Fruit fly (Drosophila melanogaster) whole organism, wandering third instar larva: ENCODE results near the gene dos.

Experiments
- Abd-B ChIP-seq: fragments of >200 bp; optimal IDR thresholded peaks from 2 replicates; lab custom pipeline; 2017; ENCODE audit warnings: missing biosample characterization, missing genetic modification characterization
- CG32264 ChIP-seq: fragments of 200-800 bp; sonication (Bioruptor generic); optimal IDR thresholded peaks from 2 replicates; lab custom pipeline; 2016; ENCODE audit warnings: missing biosample characterization, missing genetic modification characterization
- CG9705 ChIP-seq: fragments of 200-800 bp; sonication (Bioruptor generic); optimal IDR thresholded peaks from 2 replicates; lab custom pipeline; 2018; ENCODE audit warnings: missing biosample characterization, mild to moderate bottlenecking, missing genetic modification characterization
- CrebA ChIP-seq: fragments of 200-800 bp; sonication (Bioruptor generic); optimal IDR thresholded peaks from 2 replicates; lab custom pipeline; 2016; ENCODE audit warnings: missing biosample characterization, mild to moderate bottlenecking, missing genetic modification characterization, borderline replicate concordance
- Dfd ChIP-seq: fragments of >200 bp; optimal IDR thresholded peaks from 2 replicates; lab custom pipeline; 2017; ENCODE audit warnings: missing biosample characterization, missing genetic modification characterization
- Dif ChIP-seq: fragments of 200-275, 200-300 bp; sonication (Bioruptor generic); optimal IDR thresholded peaks from 2 replicates; lab custom pipeline; 2018; ENCODE audit warnings: missing biosample characterization, missing genetic modification characterization; ENCODE audit not compliant: partially characterized antibody
- GATAd ChIP-seq: sonication (Bioruptor generic); optimal IDR thresholded peaks from 2 replicates; lab custom pipeline; 2016; ENCODE audit warnings: missing biosample characterization, missing genetic modification characterization
- HLH106 ChIP-seq: fragments of 200-800 bp; optimal IDR thresholded peaks from 3 replicates; lab custom pipeline; 2019; ENCODE audit warnings: missing biosample characterization, mild to moderate bottlenecking, missing genetic modification characterization, moderate library complexity
- Hnf4 ChIP-seq: fragments of 200-800 bp; sonication (Bioruptor generic); optimal IDR thresholded peaks from 2 replicates; lab custom pipeline; 2016; ENCODE audit warnings: missing biosample characterization, mild to moderate bottlenecking, missing genetic modification characterization
- Hr78 ChIP-seq: fragments of >200 bp; optimal IDR thresholded peaks from 2 replicates; lab custom pipeline; 2017; ENCODE audit warnings: missing biosample characterization, missing genetic modification characterization
- Hr83 ChIP-seq: fragments of 200-300 bp; sonication (Bioruptor generic); optimal IDR thresholded peaks from 2 replicates; lab custom pipeline; 2016; ENCODE audit warnings: missing biosample characterization, mild to moderate bottlenecking, missing genetic modification characterization, moderate library complexity; ENCODE audit not compliant: poor library complexity, severe bottlenecking
- Jra ChIP-seq: sonication (Bioruptor generic); optimal IDR thresholded peaks from 2 replicates; lab custom pipeline; 2016; ENCODE audit warnings: missing biosample characterization, missing genetic modification characterization
- Mio ChIP-seq: sonication (Bioruptor generic); optimal IDR thresholded peaks from 2 replicates; lab custom pipeline; 2016; ENCODE audit warnings: missing biosample characterization, missing genetic modification characterization
- Myc ChIP-seq: fragments of >200 bp; optimal IDR thresholded peaks from 2 replicates; lab custom pipeline; 2017
- N ChIP-seq: fragments of >200 bp; optimal IDR thresholded peaks from 2 replicates; lab custom pipeline; 2018; ENCODE audit warnings: missing biosample characterization, missing external identifiers, missing genetic modification characterization
- OdsH ChIP-seq: fragments of 200-800 bp; sonication (Bioruptor generic); optimal IDR thresholded peaks from 2 replicates; lab custom pipeline; 2016; ENCODE audit warnings: missing biosample characterization, mild to moderate bottlenecking, missing genetic modification characterization
- Rel ChIP-seq, 2 experiments: fragments of 200-800 bp; sonication (Bioruptor generic) in 1 of 2; optimal IDR thresholded peaks; 2 replicates in 1 of 2; 3 replicates in 1 of 2; lab custom pipeline; 2016 to 2019; ENCODE audit warnings: mild to moderate bottlenecking in 2 of 2, missing biosample characterization in 2 of 2, missing genetic modification characterization in 2 of 2, moderate library complexity in 1 of 2
- Sp1 ChIP-seq: fragments of 200-800 bp; sonication (Bioruptor generic); optimal IDR thresholded peaks from 3 replicates; lab custom pipeline; 2019; ENCODE audit warnings: missing biosample characterization, mild to moderate bottlenecking, missing genetic modification characterization, moderate library complexity
- Vsx2 ChIP-seq: fragments of 200-300, 225-300 bp; sonication (Bioruptor generic); optimal IDR thresholded peaks from 2 replicates; lab custom pipeline; 2018; ENCODE audit warnings: missing biosample characterization, missing genetic modification characterization; ENCODE audit not compliant: partially characterized antibody
- br ChIP-seq: fragments of 200-800 bp; sonication (Bioruptor generic); optimal IDR thresholded peaks from 2 replicates; lab custom pipeline; 2016; ENCODE audit warnings: missing biosample characterization, missing genetic modification characterization
- brk ChIP-seq: fragments of 200-800 bp; sonication (Bioruptor generic); optimal IDR thresholded peaks from 2 replicates; lab custom pipeline; 2016; ENCODE audit warnings: missing biosample characterization, mild to moderate bottlenecking, missing genetic modification characterization
- dl ChIP-seq, 2 experiments: fragments of 175-275, 200-275 bp in 1 of 2; fragments of 200-275 bp in 1 of 2; sonication (Bioruptor generic); optimal IDR thresholded peaks; lab custom pipeline; 2018; ENCODE audit warnings: mild to moderate bottlenecking in 2 of 2, missing biosample characterization in 2 of 2, missing genetic modification characterization in 2 of 2, moderate library complexity in 2 of 2; ENCODE audit not compliant: partially characterized antibody in 2 of 2, insufficient read depth in 1 of 2
- dmrt93B ChIP-seq: fragments of 200-800 bp; sonication (Bioruptor generic); optimal IDR thresholded peaks from 2 replicates; lab custom pipeline; 2018; ENCODE audit warnings: missing biosample characterization, mild to moderate bottlenecking, missing genetic modification characterization
- dsf ChIP-seq: sonication (Bioruptor generic); optimal IDR thresholded peaks from 2 replicates; lab custom pipeline; 2016; ENCODE audit warnings: missing biosample characterization, missing genetic modification characterization, borderline replicate concordance
- ey ChIP-seq: fragments of 200-800 bp; sonication (Bioruptor generic); optimal IDR thresholded peaks from 2 replicates; lab custom pipeline; 2016; ENCODE audit warnings: missing biosample characterization, missing genetic modification characterization
- foxo ChIP-seq, 2 experiments: fragments of 200-800 bp; sonication (Bioruptor generic); optimal IDR thresholded peaks; 2 replicates in 1 of 2; 3 replicates in 1 of 2; lab custom pipeline; 2016 to 2017; ENCODE audit warnings: missing biosample characterization in 2 of 2, missing genetic modification characterization in 2 of 2
- fru ChIP-seq: fragments of 200-800 bp; sonication (Bioruptor generic); optimal IDR thresholded peaks from 3 replicates; lab custom pipeline; 2016; ENCODE audit warnings: missing biosample characterization, mild to moderate bottlenecking, missing genetic modification characterization
- h ChIP-seq: fragments of 200-800 bp; sonication (Bioruptor generic); optimal IDR thresholded peaks from 3 replicates; lab custom pipeline; 2016; ENCODE audit warnings: missing biosample characterization, mild to moderate bottlenecking, missing genetic modification characterization
- jim ChIP-seq: fragments of 175-275, 200-325 bp; sonication (Bioruptor generic); optimal IDR thresholded peaks from 2 replicates; lab custom pipeline; 2016; ENCODE audit warnings: missing biosample characterization, mild to moderate bottlenecking, missing genetic modification characterization
- lola ChIP-seq: fragments of >200 bp; optimal IDR thresholded peaks from 2 replicates; lab custom pipeline; 2017; ENCODE audit warnings: missing biosample characterization, missing genetic modification characterization
- pan ChIP-seq: fragments of >200 bp; optimal IDR thresholded peaks from 2 replicates; lab custom pipeline; 2017
- psq ChIP-seq: fragments of 200-800 bp; sonication (Bioruptor generic); optimal IDR thresholded peaks from 3 replicates; lab custom pipeline; 2017; ENCODE audit warnings: missing biosample characterization, mild to moderate bottlenecking, missing genetic modification characterization, moderate library complexity
- rgr ChIP-seq: fragments of 200-800 bp; sonication (Bioruptor generic); optimal IDR thresholded peaks from 3 replicates; lab custom pipeline; 2016; ENCODE audit warnings: missing biosample characterization, mild to moderate bottlenecking, missing genetic modification characterization
- sage ChIP-seq: fragments of 200-800 bp; sonication (Bioruptor generic); optimal IDR thresholded peaks from 2 replicates; lab custom pipeline; 2016; ENCODE audit warnings: missing biosample characterization, mild to moderate bottlenecking, missing genetic modification characterization
- sv ChIP-seq: fragments of 200-800 bp; sonication (Bioruptor generic); optimal IDR thresholded peaks from 3 replicates; lab custom pipeline; 2016; ENCODE audit warnings: missing biosample characterization, missing genetic modification characterization
- tai ChIP-seq: sonication (Bioruptor generic); optimal IDR thresholded peaks from 2 replicates; lab custom pipeline; 2016; ENCODE audit warnings: missing biosample characterization, missing genetic modification characterization
- usp ChIP-seq: fragments of >200 bp; optimal IDR thresholded peaks from 2 replicates; lab custom pipeline; 2017; ENCODE audit warnings: missing biosample characterization, missing genetic modification characterization
- woc ChIP-seq: sonication (Bioruptor generic); optimal IDR thresholded peaks from 2 replicates; lab custom pipeline; 2016; ENCODE audit warnings: missing biosample characterization, mild to moderate bottlenecking, missing genetic modification characterization

Gene dos

DNA sequence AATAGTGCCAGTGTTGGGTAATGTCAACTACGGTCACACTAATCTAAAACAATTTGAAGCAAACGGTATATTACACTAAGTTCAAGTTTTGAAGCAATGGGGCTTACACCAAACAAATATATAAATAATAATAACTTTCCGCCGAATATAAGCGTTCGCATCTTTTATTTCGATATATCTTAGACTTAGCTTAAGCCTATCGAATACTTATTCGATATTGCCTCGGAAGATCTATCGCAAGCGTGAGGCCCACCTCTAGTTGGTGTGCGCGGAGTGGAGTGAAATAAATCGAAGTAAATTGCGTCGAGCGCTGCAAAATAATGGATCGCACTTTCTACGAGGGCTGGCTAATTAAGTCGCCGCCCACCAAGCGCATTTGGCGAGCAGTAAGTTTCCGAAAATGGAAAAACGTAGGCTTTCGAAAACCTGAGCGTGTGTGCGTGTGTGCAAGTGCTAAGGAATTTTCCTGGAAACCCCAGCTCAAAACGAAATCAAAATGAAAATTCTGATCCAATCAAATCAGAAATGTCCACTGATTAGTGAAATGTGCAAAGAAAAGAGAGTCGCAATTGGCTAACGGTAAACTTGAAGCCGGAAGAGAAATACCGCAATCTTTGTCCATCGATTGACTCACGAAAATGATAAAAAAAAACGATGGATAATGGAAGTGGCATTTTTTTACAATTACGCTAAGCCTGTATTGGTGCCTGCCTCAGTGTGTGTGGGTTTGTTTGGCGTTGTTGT, at the start of gene dos:
Gene dos (plus strand): TSS at position 248 of the 744 bp plus-strand sequence.
- TF ChIP-seq Rel (GFP tag; optimal IDR thresholded peaks at IDR 0.05; lab: Kevin White, UChicago) (no peak), Rel (tag; optimal IDR thresholded peaks at IDR 0.05; lab: Kevin White, UChicago) (peak; percentile 67), rgr (GFP tag; lab: Kevin White, UChicago) (peak; percentile 65), Dif (GFP tag; lab: Kevin White, UChicago) (no peak), woc (no peak), Mio (GFP tag; lab: Kevin White, UChicago) (no peak), Dfd (GFP tag; lab: Kevin White, UChicago) (no peak), sage (GFP tag; lab: Kevin White, UChicago) (peak; percentile 36), CG32264 (GFP tag; lab: Kevin White, UChicago) (no peak), pan (lab: Kevin White, UChicago) (no peak), Hr78 (GFP tag; lab: Kevin White, UChicago) (no peak), fru (GFP tag; lab: Kevin White, UChicago) (peak; percentile 45), Hr83 (peak; percentile 33), Myc (lab: Kevin White, UChicago) (no peak), dmrt93B (GFP tag; lab: Kevin White, UChicago) (no peak), N (GFP tag; lab: Kevin White, UChicago) (no peak), ey (GFP tag; lab: Kevin White, UChicago) (peak; percentile 33), Abd-B (no peak), OdsH (GFP tag; lab: Kevin White, UChicago) (peak; percentile 27), usp (no peak), Vsx2 (GFP tag; lab: Kevin White, UChicago) (peak; percentile 90), sv (GFP tag; lab: Kevin White, UChicago) (peak; percentile 65), h (peak; percentile 74), brk (GFP tag; lab: Kevin White, UChicago) (peak; percentile 86), psq (GFP tag; lab: Kevin White, UChicago) (peak; percentile 49), dsf (peak; percentile 35), CG9705 (GFP tag; lab: Kevin White, UChicago) (peak; percentile 44), CrebA (GFP tag; lab: Kevin White, UChicago) (no peak), HLH106 (tag; lab: Kevin White, UChicago) (peak; percentile 51), br (GFP tag; lab: Kevin White, UChicago) (peak; percentile 41), Hnf4 (GFP tag; lab: Kevin White, UChicago) (peak; percentile 67), jim (GFP tag; lab: Kevin White, UChicago) (no peak), GATAd (GFP tag; lab: Kevin White, UChicago) (no peak), foxo (GFP tag; optimal IDR thresholded peaks at IDR 0.05; lab: Kevin White, UChicago) (peak in 1 of 2 experiments; percentile 57), Jra (GFP tag; lab: Kevin White, UChicago) (peak; percentile 24), Sp1 (GFP tag; lab: Kevin White, UChicago) (peak; percentile 48), lola (no peak), tai (GFP tag; lab: Kevin White, UChicago) (no peak), dl (GFP tag; optimal IDR thresholded peaks at IDR 0.05; lab: Kevin White, UChicago; ENCODE audit: insufficient read depth in 1 of 2, partially characterized antibody in 2 of 2) (no peak)

DNA sequence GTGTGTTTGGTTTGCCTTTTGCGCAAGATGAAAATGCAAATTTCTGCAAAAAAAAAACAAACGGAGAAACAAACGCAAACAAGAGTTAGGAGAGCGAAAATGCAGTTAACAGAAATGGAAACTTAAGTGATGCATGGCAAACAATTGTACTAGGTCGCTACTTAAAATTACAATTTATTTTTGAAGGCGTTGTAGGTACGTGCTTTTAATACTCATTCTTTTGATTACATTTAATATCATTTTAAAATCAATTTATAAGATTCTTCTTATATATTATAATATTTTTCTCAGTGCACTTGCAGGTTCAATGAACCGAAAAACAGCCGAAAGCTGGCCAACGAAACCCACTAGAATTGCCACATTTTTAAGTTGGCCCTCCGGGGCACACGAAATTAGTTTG, 47.9 kb upstream of the dos start:
- no peak for TF ChIP-seq dsf
